Fruit fly (Drosophila melanogaster): Measurements from ENCODE around the gene CG5746.

- TF ChIP-seq Lpt (GFP tag; optimal IDR thresholded peaks at IDR 0.05) (no peak), net (GFP tag; optimal IDR thresholded peaks at IDR 0.05) (peak; percentile 44), fd59A (GFP tag; optimal IDR thresholded peaks at IDR 0.05) (no peak), dac (GFP tag; optimal IDR thresholded peaks at IDR 0.05) (no peak), achi (GFP tag; optimal IDR thresholded peaks at IDR 0.05) (peak; percentile 27), lz (GFP tag; optimal IDR thresholded peaks at IDR 0.05) (peak; percentile 67), dsx (GFP tag; optimal IDR thresholded peaks at IDR 0.05; ENCODE audit: poor library complexity, severe bottlenecking) (peak; percentile 30), Hr39 (GFP tag; optimal IDR thresholded peaks at IDR 0.05) (peak; percentile 35), CG3032 (tag; optimal IDR thresholded peaks at IDR 0.05) (peak; percentile 44), OdsH (GFP tag; optimal IDR thresholded peaks at IDR 0.05) (peak; percentile 12)
Observed at dm6 chr3R:24294784-24295555, 53.6 kb downstream of the CG5746 start, which contains the start of gene crb.

Measured in whole organism, prepupa.